Worm (Caenorhabditis elegans) whole organism, mixed stage, embryonic: ENCODE measurements around the gene srh-265.

Experiments used
- elt-3 ChIP-seq: fragments of 150-350 bp; optimal IDR thresholded peaks from 2 replicates; lab custom pipeline; 2014; ENCODE audit warnings: missing biosample characterization, missing genetic modification characterization
- lsy-2 ChIP-seq: fragments of 150-350 bp; optimal IDR thresholded peaks from 2 replicates; lab custom pipeline; 2014; ENCODE audit warnings: missing biosample characterization, missing genetic modification characterization
- mep-1 ChIP-seq: fragments of 150-350 bp; optimal IDR thresholded peaks from 2 replicates; lab custom pipeline; 2017; ENCODE audit warnings: missing biosample characterization, missing genetic modification reagents, missing genetic modification characterization, inconsistent platforms
- nhr-237 ChIP-seq: fragments of 150-350 bp; optimal IDR thresholded peaks from 2 replicates; lab custom pipeline; 2014; ENCODE audit warnings: missing biosample characterization, missing genetic modification characterization
- pha-4 ChIP-seq: fragments of 150-350 bp; optimal IDR thresholded peaks from 2 replicates; lab custom pipeline; 2018; ENCODE audit warnings: missing biosample characterization, missing genetic modification reagents, missing genetic modification characterization
- tbx-8 ChIP-seq: fragments of 200-800 bp; sonication (Bioruptor generic); optimal IDR thresholded peaks from 2 replicates; lab custom pipeline; 2018; ENCODE audit warnings: mild to moderate bottlenecking, missing genetic modification characterization, moderate library complexity, missing compliant biosample characterization
- ztf-11 ChIP-seq: fragments of 150-350 bp; optimal IDR thresholded peaks from 2 replicates; lab custom pipeline; 2014; ENCODE audit warnings: missing biosample characterization, missing genetic modification characterization

- TF ChIP-seq mep-1 (tag; lab: Kevin White, UChicago), result no peak
- no peak for TF ChIP-seq tbx-8 (GFP tag; lab: Kevin White, UChicago)
- no peak for TF ChIP-seq lsy-2 (tag; lab: Kevin White, UChicago)
- TF ChIP-seq elt-3 (tag; lab: Kevin White, UChicago), result no peak
- TF ChIP-seq pha-4 (tag; lab: Kevin White, UChicago), result no peak
- TF ChIP-seq ztf-11, result no peak
- TF ChIP-seq nhr-237 (tag; lab: Kevin White, UChicago), result no peak
Observed at ce11 chrV:15425368-15426091, 9.5 kb downstream of the srh-265 start, which contains the start of gene Y36E3A.2.
